Fruit fly (Drosophila melanogaster): ENCODE results near the gene cv.

DNA sequence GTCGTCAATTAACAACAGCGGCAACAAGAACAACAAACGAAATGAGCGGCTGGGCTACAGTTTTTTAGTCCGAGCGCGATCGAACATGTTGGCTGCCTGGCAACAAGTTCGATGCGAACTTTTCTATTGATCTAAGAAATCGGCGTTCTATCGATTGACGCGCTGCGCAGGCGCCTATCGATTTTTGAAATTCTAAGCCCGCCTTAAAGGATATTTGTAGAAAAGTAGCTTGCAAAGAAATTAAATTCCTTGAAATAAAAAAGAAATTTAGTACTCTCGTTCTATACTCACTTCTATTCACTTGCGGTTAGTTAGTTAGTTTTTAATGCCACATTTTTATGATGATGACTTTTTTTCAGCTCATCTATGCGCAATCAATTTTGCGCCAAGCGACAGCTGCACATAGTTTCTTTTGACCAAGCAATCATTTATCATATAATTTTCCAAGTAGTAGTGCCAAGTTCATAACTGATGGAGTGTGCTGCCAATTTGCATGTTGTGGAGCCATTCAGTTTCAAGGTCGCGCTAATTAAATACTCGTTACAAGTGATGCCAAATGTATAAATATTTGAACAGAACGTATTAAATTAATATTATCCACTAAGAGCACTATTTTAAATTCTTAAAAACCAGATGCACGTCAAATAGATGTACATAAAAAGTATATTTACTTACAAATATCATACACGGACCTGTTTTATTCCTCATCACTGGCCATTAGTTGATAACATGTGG, 9.7 kb upstream of the cv start, which contains the start of the genes Tre1 and Gr5a:
- TF ChIP-seq CG8478 (optimal IDR thresholded peaks at IDR 0.05) (no peak), CTCF (optimal IDR thresholded peaks at IDR 0.05) (no peak)
